Worm (Caenorhabditis elegans) whole organism, L3 larva: ENCODE data around the gene ZK228.1.

Experiments used
- R02D3.7 ChIP-seq: fragments of 150-350 bp; optimal IDR thresholded peaks from 2 replicates; lab custom pipeline; 2014; ENCODE audit warnings: missing biosample characterization, missing genetic modification characterization
- ZK546.5 ChIP-seq: sonication (generic microtip); optimal IDR thresholded peaks from 2 replicates; lab custom pipeline; 2017; ENCODE audit warnings: missing biosample characterization, missing genetic modification characterization
- ama-1 ChIP-seq: fragments of 150-350 bp; optimal IDR thresholded peaks from 2 replicates; lab custom pipeline; 2018
- ceh-16 ChIP-seq: sonication (generic microtip); optimal IDR thresholded peaks from 2 replicates; lab custom pipeline; 2017; ENCODE audit warnings: missing biosample characterization, missing genetic modification characterization
- ceh-28 ChIP-seq: fragments of 150-350 bp; optimal IDR thresholded peaks from 2 replicates; lab custom pipeline; 2014; ENCODE audit warnings: missing biosample characterization, missing genetic modification reagents, missing genetic modification characterization
- ceh-9 ChIP-seq: sonication (generic microtip); optimal IDR thresholded peaks from 2 replicates; lab custom pipeline; 2018; ENCODE audit warnings: missing biosample characterization, missing genetic modification characterization
- egl-27 ChIP-seq: sonication (generic microtip); optimal IDR thresholded peaks from 4 replicates; lab custom pipeline; 2017; ENCODE audit warnings: missing biosample characterization, missing genetic modification reagents, missing genetic modification characterization
- egl-5 ChIP-seq: fragments of 150-350 bp; optimal IDR thresholded peaks from 2 replicates; lab custom pipeline; 2017; ENCODE audit warnings: missing biosample characterization, missing genetic modification reagents, missing genetic modification characterization, inconsistent platforms
- elt-1 ChIP-seq: fragments of 150-350 bp; optimal IDR thresholded peaks from 2 replicates; lab custom pipeline; 2014; ENCODE audit warnings: missing biosample characterization, missing genetic modification characterization
- elt-2 ChIP-seq: sonication (generic microtip); optimal IDR thresholded peaks from 2 replicates; lab custom pipeline; 2016; ENCODE audit warnings: missing genetic modification reagents, mild to moderate bottlenecking, missing genetic modification characterization, missing compliant biosample characterization
- elt-3 ChIP-seq, 3 experiments: fragments of 150-350 bp in 1 of 3; sonication (generic microtip) in 2 of 3; optimal IDR thresholded peaks; 2 replicates in 2 of 3; 4 replicates in 1 of 3; lab custom pipeline; 2014 to 2017; ENCODE audit warnings: missing biosample characterization in 3 of 3, missing genetic modification characterization in 3 of 3
- eor-1 ChIP-seq, 2 experiments: fragments of 150-350 bp; optimal IDR thresholded peaks; 2 replicates each; lab custom pipeline; 2014 to 2018; ENCODE audit warnings: missing biosample characterization in 2 of 2, missing genetic modification characterization in 2 of 2
- fkh-2 ChIP-seq: fragments of 150-350 bp; optimal IDR thresholded peaks from 2 replicates; lab custom pipeline; 2014; ENCODE audit warnings: missing biosample characterization, missing genetic modification reagents, missing genetic modification characterization
- fos-1 ChIP-seq: fragments of 150-350 bp; optimal IDR thresholded peaks from 2 replicates; lab custom pipeline; 2014; ENCODE audit warnings: missing biosample characterization, missing genetic modification characterization
- hmg-11 ChIP-seq: sonication (generic microtip); optimal IDR thresholded peaks from 2 replicates; lab custom pipeline; 2016; ENCODE audit warnings: missing genetic modification characterization, missing compliant biosample characterization
- jun-1 ChIP-seq: fragments of 150-350 bp; optimal IDR thresholded peaks from 2 replicates; lab custom pipeline; 2014; ENCODE audit warnings: missing biosample characterization, missing genetic modification reagents, missing genetic modification characterization
- lin-15B ChIP-seq: fragments of 150-350 bp; optimal IDR thresholded peaks from 2 replicates; lab custom pipeline; 2014; ENCODE audit warnings: missing biosample characterization, missing genetic modification characterization
- lsy-12 ChIP-seq: sonication (generic microtip); optimal IDR thresholded peaks from 2 replicates; lab custom pipeline; 2016; ENCODE audit warnings: mild to moderate bottlenecking, missing genetic modification characterization, missing compliant biosample characterization
- mdl-1 ChIP-seq: fragments of 150-350 bp; optimal IDR thresholded peaks from 2 replicates; lab custom pipeline; 2014; ENCODE audit warnings: missing biosample characterization, missing genetic modification characterization
- mml-1 ChIP-seq: fragments of 150-350 bp; sonication (generic microtip); optimal IDR thresholded peaks from 3 replicates; lab custom pipeline; 2014; ENCODE audit warnings: missing biosample characterization, missing genetic modification characterization
- nhr-12 ChIP-seq: fragments of 150-350 bp; optimal IDR thresholded peaks from 2 replicates; lab custom pipeline; 2014; ENCODE audit warnings: missing biosample characterization, missing genetic modification characterization
- nhr-23 ChIP-seq: fragments of 150-350 bp; optimal IDR thresholded peaks from 2 replicates; lab custom pipeline; 2014; ENCODE audit warnings: missing biosample characterization, missing genetic modification reagents, missing genetic modification characterization
- nhr-25 ChIP-seq: sonication (generic microtip); optimal IDR thresholded peaks from 2 replicates; lab custom pipeline; 2017; ENCODE audit warnings: missing biosample characterization, missing genetic modification characterization
- nhr-28 ChIP-seq: fragments of 150-350 bp; optimal IDR thresholded peaks from 2 replicates; lab custom pipeline; 2014; ENCODE audit warnings: missing biosample characterization, missing genetic modification characterization
- nhr-67 ChIP-seq: fragments of 150-350 bp; optimal IDR thresholded peaks from 2 replicates; lab custom pipeline; 2014; ENCODE audit warnings: missing biosample characterization, missing genetic modification characterization
- nhr-77 ChIP-seq: fragments of 150-350 bp; optimal IDR thresholded peaks from 2 replicates; lab custom pipeline; 2014; ENCODE audit warnings: missing biosample characterization, missing genetic modification characterization
- pha-4 ChIP-seq: fragments of 150-350 bp; optimal IDR thresholded peaks from 2 replicates; lab custom pipeline; 2014; ENCODE audit warnings: missing biosample characterization, missing genetic modification reagents, missing genetic modification characterization
- pqm-1 ChIP-seq: fragments of 150-350 bp; optimal IDR thresholded peaks from 2 replicates; lab custom pipeline; 2017; ENCODE audit warnings: missing biosample characterization, missing genetic modification characterization, inconsistent platforms
- skn-1 ChIP-seq: fragments of 150-350 bp; optimal IDR thresholded peaks from 2 replicates; lab custom pipeline; 2014; ENCODE audit warnings: missing biosample characterization, missing genetic modification characterization
- snpc-4 ChIP-seq: fragments of 150-350 bp; optimal IDR thresholded peaks from 2 replicates; lab custom pipeline; 2014; ENCODE audit warnings: missing biosample characterization, missing genetic modification characterization
- tbx-2 ChIP-seq: sonication (generic microtip); optimal IDR thresholded peaks from 2 replicates; lab custom pipeline; 2016; ENCODE audit warnings: mild to moderate bottlenecking, missing genetic modification characterization, missing compliant biosample characterization
- unc-39 ChIP-seq: sonication (generic microtip); optimal IDR thresholded peaks from 4 replicates; lab custom pipeline; 2017; ENCODE audit warnings: missing biosample characterization, missing genetic modification characterization
- unc-62 ChIP-seq: fragments of 150-350 bp; sonication (generic microtip); optimal IDR thresholded peaks from 4 replicates; lab custom pipeline; 2014; ENCODE audit warnings: missing biosample characterization, missing genetic modification reagents, missing genetic modification characterization
- ztf-11 ChIP-seq: fragments of 150-350 bp; optimal IDR thresholded peaks from 2 replicates; lab custom pipeline; 2014; ENCODE audit warnings: missing biosample characterization, missing genetic modification characterization

Gene ZK228.1

DNA sequence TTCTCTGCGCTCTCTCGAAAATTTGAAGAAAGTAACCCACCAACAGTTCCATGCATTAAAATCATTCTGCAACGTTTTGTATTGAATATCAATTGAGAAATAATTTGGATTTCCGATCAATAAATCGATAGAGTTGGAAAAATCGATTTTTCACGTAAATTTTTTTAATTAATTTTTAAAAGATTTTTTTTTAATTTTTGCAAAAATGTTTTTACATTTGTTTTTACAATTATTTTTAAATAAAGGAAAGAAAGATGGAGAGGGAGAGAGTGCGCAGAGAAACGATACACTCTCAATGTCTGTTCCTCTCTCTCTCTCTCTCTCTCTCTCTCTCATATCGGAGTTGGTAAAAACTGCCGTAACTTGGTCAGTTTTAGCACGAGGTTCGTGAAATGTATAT is 18.7 kb upstream of the ZK228.1 start, which contains the start of gene ZK262.19:
Gene ZK262.19, minus strand, starts transcription at position 101 of the 400 bp plus-strand sequence.
- TF ChIP-seq nhr-12 (tag; lab: Kevin White, UChicago) (no peak), unc-39 (tag; lab: Kevin White, UChicago) (no peak), lin-15B (no peak), fkh-2 (no peak), elt-3 (tag; optimal IDR thresholded peaks at IDR 0.05; lab: Kevin White, UChicago) (no peak), ceh-28 (tag; lab: Kevin White, UChicago) (no peak), nhr-25 (tag; lab: Kevin White, UChicago) (no peak), ZK546.5 (tag; lab: Kevin White, UChicago) (no peak), snpc-4 (tag; lab: Kevin White, UChicago) (no peak), R02D3.7 (tag; lab: Kevin White, UChicago) (no peak), ceh-16 (no peak), skn-1 (no peak), unc-62 (GFP tag; lab: Kevin White, UChicago) (no peak), lsy-12 (tag; lab: Kevin White, UChicago) (no peak), ama-1 (lab: Kevin White, UChicago) (no peak), pha-4 (tag; lab: Kevin White, UChicago) (no peak)

DNA sequence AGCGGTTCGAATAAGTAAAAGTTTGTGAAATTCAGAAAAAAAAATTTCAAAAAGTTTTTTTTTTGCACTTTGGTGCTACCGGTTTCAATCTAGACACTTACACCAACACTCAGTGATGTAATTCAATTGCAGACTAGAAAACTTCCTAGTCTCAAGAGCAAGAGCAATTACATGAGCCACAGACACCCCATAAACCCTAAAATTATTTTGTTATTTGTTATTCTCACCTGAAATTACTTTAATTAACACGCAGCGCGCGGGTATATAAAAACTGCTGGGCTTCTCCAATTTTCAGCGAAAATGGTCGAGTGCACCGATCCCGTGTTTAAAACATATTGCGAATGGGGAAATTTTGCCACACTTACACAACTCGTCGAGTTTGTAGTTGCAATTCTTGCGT is 17.9 kb upstream of the ZK228.1 start, which contains the start of gene srw-83:
Gene srw-83, plus strand, starts transcription at position 301 of the 400 bp plus-strand sequence.
- TF ChIP-seq ceh-16 (no peak), ama-1 (lab: Kevin White, UChicago) (no peak), fos-1 (no peak), egl-27 (no peak), ceh-28 (tag; lab: Kevin White, UChicago) (no peak), unc-39 (tag; lab: Kevin White, UChicago) (no peak), mdl-1 (tag; lab: Kevin White, UChicago) (no peak), unc-62 (GFP tag; lab: Kevin White, UChicago) (no peak)

DNA sequence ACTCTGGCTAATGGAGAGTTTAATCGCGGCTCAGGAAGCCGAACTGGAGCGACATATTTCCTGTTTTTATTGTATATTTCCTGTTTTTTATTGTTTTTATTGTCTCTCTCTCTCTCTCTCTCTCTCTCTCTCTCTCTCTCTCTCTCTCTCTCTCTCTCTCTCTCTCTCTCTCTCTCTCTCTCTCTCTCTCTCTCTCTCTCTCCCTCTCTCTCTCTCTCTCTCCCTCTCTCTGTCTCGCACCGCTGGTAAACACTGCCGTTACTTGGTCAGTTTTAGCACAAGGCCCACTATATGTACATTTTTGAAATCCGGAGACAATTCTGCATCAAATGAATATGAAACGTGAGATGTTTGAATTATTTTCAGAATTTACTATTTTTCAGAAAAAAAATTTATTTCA is 13.4 kb upstream of the ZK228.1 start:
- TF ChIP-seq mml-1 (tag; lab: Kevin White, UChicago): no peak
- no peak for TF ChIP-seq nhr-28 (tag; lab: Kevin White, UChicago)
- no peak for TF ChIP-seq nhr-77 (tag; lab: Kevin White, UChicago)
- TF ChIP-seq eor-1 (tag; optimal IDR thresholded peaks at IDR 0.05; lab: Kevin White, UChicago): no peak
- TF ChIP-seq unc-62 (GFP tag; lab: Kevin White, UChicago): no peak
- no peak for TF ChIP-seq hmg-11 (tag; lab: Kevin White, UChicago)
- TF ChIP-seq ceh-9 (tag; lab: Kevin White, UChicago): no peak
- no peak for TF ChIP-seq pha-4 (tag; lab: Kevin White, UChicago)
- TF ChIP-seq R02D3.7 (tag; lab: Kevin White, UChicago): no peak
- no peak for TF ChIP-seq nhr-25 (tag; lab: Kevin White, UChicago)
- TF ChIP-seq ceh-16: no peak
- TF ChIP-seq ztf-11 (tag; lab: Kevin White, UChicago): no peak
- TF ChIP-seq elt-1: no peak
- no peak for TF ChIP-seq fkh-2
- TF ChIP-seq nhr-67 (tag; lab: Kevin White, UChicago): no peak
- no peak for TF ChIP-seq pqm-1 (tag; lab: Kevin White, UChicago)
- TF ChIP-seq unc-39 (tag; lab: Kevin White, UChicago): no peak
- no peak for TF ChIP-seq elt-2

DNA sequence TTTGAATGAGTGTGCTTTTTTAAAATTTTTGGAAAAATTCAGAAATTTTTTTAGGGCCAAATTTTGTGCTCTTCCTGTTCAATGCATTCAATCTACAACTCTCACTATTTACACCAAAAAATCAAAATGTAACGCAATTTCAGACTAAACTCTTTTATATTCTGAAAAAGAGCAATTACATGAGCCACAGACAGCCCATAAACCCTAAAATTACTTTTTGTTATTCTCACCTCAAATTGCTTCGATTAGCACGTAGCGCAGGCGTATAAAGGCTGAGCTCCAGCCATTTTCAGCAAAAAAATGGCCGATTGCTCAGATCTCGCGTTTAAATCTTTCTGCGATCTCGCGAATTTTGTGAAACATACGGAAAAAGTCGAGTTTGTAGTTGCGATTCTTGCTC is 12.8 kb upstream of the ZK228.1 start, which contains the start of gene srw-82:
Gene srw-82, plus strand, starts transcription at position 301 of the 400 bp plus-strand sequence.
- no peak for TF ChIP-seq nhr-23
- TF ChIP-seq tbx-2: no peak

DNA sequence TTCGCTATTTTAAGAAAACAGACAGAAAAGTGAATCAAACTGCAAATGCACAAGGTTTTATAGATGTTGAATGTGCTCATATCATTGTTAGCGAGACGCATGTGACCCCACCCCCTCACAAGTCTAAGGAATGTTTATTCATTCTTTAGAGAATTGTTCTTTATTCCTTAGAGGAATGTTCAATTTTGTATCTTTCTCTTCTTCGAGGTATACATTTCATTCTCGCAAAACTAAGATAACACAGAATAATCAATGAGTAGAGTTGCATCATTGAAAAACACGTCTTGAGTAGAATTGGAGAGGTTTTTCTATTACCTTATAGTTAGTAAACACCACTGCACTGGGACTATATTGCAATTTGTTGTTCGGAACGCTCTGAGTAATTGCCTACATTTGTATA is 9.3 kb upstream of the ZK228.1 start, which contains the start of gene ZK262.20:
Gene ZK262.20, minus strand, starts transcription at position 101 of the 400 bp plus-strand sequence.
- TF ChIP-seq jun-1 (no peak), nhr-67 (tag; lab: Kevin White, UChicago) (no peak), egl-5 (no peak), fos-1 (no peak), elt-1 (no peak), tbx-2 (no peak)
- TF ChIP-seq, all 47 proteins: peak for 0

DNA sequence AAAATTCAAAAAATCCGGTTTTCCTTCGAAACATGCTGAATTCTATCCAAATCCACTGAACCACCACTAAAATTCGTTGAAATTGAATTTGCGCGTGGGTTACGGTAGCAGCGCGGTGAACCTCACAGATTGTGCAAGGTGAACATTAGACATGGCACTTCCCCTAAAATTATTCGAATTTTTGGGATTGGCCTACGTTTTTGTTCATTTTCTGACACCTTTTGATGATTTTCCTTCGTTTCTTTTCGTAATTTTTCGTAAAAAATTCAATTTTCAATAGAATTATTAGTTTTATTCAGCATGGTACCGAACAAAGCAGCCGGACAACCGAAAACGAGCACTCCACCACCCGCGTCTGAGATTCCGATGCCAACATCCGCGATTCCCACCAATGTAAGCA is 6.1 kb upstream of the ZK228.1 start, which contains the start of gene ZK262.8:
Gene ZK262.8, plus strand, starts transcription at position 301 of the 400 bp plus-strand sequence.
- TF ChIP-seq elt-2 (no peak), eor-1 (tag; optimal IDR thresholded peaks at IDR 0.05; lab: Kevin White, UChicago) (no peak), tbx-2 (no peak)
- TF ChIP-seq, all 47 proteins: peak for 0
